Fruit fly (Drosophila melanogaster) whole organism, larva: ENCODE data around the gene Oatp74D.
A peak's percentile ranks its signal among the peaks of the same experiment; 100 is the strongest.

Source experiments
- noc ChIP-seq: fragments of 200-800 bp; sonication (Bioruptor generic); optimal IDR thresholded peaks from 3 replicates; lab custom pipeline; 2019; ENCODE audit warnings: missing biosample characterization, mild to moderate bottlenecking, missing genetic modification characterization, moderate library complexity

Oatp74D gene

DNA sequence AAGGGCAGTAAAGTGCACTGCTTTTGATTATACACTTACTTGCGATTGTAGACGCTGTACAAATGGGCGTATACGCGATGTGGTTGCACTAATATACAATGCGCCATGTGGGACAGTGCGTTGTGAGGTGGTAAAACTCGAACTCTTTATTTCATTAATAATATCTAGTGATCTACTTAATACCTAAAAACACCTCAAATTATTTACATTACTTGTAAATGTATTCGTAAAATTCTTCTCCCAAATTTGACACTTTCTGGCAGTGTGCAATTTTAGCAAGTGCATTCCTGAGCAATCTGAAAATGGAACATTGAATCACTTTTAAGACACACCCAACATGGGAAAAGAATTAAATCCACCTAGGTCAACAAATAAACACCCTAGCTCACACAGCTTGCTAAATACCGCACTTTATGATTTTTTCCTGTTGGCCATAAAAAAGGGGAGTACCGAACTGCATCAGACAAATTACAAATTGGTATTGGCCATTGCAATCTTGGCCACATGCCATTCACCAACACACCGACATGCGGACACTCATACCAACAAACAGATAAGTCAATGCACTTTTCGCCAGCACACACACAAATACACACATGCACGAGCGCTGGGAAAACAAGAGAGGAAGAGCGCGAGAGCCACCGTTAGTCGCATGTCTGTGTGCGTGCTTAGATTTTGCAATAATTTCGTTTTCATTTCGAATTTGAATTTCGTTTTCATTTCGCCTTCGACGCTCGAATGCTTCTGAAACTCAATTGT, 12.2 kb downstream of the Oatp74D start:
- TF ChIP-seq noc (tag; lab: Kevin White, UChicago): no peak

DNA sequence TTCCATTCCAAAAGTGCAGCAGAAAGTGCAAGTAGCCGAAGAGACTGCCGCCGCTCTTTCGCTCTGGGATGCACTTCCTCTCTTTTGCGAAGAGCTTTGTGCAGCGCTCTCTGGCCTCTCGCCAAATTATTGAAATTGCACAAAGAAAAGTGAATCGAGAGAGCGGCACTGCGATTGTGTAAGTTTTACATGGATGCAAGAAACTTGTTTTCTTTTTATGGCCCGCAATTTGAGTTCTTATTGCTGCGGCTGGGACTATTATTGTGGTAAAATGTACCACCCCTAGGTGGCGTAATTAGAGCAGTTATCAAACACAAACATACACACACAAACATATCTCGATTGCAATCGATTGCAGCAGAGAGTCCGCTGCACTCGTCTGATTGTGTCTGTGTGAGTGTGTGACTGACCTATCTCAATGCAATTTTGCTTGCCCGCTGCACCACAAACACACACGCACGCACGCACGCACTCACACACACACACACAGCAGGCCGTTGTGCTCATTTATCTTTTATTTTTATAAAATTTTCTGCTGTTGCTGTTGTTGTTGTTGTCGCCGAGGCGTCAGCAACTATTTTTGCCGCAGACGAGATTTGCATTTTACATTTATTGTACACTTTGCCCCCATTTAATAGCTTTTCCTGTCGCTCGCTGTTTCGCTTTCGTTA, 13.5 kb downstream of the Oatp74D start:
- no peak for TF ChIP-seq noc (tag; lab: Kevin White, UChicago)

DNA sequence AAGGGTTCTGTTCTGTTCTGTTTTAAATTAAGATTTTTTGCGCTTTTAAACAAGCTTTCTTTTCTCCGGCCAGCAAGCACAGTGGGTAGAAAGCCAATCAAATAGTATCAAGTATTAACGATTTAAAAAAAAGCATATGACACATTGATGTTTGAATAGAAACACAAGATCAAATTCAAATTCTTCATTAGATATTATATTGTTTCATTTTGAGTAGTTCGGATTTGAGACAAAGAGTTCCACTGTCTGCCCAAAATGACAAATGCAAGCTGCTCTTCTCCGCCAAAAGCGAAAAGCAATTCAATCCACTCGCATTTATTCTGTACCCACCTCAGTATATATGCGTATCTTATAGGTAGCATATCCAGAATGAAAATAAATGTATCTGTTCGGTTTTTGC, 15.3 kb downstream of the Oatp74D start:
- no peak for TF ChIP-seq noc (tag; lab: Kevin White, UChicago)

DNA sequence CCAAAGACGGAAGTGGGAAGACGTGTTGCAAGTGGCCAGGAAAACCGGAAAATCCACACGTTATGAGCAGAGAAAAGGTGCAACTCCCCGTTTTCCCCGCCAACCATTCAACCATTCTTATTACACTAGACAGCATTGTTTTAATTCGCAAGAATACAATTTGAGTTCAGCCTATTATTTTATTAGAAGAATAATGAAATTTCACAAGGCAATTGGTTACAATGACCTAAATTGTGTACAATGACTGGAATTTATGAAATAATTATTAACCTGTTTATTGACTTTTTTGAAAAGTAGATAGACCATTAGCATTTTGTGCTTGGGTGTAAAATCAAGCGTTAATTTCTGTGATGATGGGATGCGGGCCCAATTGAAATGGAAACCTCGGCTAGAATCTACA, 17.6 kb downstream of the Oatp74D start:
- TF ChIP-seq noc (tag; lab: Kevin White, UChicago): no peak

DNA sequence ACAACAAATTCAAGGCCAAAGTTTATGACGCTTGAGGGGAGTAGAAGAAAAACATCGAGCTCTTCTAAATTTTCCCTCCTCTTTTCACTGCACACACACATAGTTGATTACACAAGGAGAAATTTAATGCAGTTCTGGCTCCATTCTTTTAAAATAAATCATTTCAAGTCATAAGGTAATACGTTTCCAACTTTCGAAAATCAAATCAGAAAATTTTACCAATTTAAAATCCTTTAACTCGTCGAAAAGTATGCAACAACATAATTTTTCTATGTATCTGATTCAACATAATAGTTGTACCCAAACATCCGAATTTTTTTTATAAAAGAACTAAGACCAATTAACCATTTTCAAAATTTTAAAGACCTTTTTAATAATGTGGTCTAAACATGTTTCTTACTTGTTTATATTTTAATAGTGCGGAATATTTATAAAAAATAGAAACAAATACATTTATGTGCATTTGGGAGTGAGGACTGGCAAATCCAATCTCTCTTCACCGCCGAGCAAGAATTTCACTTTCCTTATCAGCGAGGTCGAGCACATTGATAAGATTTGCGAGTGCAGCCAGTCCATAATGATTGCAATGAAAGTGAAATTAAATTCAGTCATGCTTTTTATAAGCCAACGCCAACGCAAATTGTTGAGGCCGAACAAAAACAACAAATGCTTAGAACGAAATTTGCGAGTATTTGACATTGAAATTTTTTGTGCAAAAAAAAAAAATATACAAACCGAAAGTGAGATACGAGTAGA, 19.3 kb downstream of the Oatp74D start:
- peak; percentile 1 for TF ChIP-seq noc (tag; lab: Kevin White, UChicago)

DNA sequence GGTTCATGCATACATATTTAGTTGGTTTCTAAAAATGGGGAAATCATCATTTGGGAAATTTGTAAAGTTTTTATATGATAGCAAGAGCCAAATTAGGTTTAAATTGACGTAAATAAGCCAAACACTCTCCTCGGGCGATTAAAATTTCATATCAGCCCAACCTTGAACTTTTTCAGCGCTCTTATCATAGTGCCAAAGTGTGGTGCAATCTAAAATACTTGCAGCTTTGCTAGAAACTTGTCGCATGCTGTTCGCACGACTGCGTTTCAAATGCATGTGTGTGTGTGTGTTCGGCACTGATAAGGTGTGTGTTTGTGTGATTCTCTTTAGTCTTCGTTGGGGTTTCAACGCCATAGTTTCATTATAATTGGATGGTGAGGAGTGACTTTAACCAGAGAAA, 19.9 kb downstream of the Oatp74D start:
- TF ChIP-seq noc (tag; lab: Kevin White, UChicago): no peak

DNA sequence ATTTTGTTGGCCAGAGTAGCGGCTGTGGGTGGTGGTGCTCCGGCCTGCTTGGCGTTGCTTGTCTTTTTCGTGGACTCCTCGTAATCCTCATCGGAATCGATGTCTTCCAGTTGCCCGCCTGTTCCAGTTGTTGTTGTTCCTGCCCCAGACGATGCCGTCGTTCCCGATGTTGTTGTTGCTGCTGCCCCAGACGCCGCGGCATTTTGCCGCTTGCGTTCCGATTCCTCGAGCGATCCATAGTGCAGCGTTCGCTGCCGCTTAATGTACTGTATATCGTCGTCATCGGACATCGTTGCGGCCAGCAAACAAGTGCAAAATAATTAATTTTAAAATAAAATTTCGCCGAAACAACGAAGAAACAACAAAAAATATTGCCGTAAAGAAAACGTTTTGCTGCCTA, 26.6 kb downstream of the Oatp74D start:
- no peak for TF ChIP-seq noc (tag; lab: Kevin White, UChicago)

DNA sequence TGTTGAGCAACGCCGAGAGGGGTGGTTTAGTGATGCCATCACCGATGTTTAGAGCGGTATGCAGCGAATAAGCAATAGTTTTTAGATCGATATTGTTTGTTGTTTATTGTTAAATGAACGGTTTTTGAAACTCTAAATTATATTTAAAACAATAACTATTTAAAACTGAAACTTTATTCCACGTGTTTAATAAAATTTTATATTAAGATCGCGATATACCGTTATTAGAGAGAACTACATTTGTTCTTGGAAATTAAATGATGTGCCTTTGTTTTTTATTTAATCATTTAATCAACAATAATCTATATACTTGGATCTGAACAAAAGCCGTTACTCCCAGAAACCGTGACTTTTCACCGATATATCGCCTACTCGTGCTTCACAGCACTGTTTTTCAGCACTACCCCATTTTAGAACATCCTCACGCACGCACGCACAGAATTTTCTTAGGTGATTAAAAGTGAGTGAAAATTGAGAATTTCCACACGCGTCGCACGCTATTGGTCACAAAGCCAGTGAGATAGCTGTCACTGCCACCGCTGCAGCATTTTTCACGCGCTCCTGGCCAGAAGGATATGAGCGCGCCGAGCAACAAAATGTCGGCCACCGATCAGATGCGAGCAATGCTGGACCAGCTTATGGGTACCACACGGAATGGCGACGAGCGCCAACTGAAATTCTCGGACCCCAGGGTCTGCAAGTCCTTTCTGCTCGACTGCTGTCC, 27.1 kb downstream of the Oatp74D start, which contains the start of the genes U4-U6-60K and CG7564:
U4-U6-60K (minus strand) TSS at position 20 of the 724 bp plus-strand sequence.
CG7564 (plus strand) TSS at position 406 of the 724 bp plus-strand sequence.
- TF ChIP-seq noc (tag; lab: Kevin White, UChicago): peak; percentile 55

DNA sequence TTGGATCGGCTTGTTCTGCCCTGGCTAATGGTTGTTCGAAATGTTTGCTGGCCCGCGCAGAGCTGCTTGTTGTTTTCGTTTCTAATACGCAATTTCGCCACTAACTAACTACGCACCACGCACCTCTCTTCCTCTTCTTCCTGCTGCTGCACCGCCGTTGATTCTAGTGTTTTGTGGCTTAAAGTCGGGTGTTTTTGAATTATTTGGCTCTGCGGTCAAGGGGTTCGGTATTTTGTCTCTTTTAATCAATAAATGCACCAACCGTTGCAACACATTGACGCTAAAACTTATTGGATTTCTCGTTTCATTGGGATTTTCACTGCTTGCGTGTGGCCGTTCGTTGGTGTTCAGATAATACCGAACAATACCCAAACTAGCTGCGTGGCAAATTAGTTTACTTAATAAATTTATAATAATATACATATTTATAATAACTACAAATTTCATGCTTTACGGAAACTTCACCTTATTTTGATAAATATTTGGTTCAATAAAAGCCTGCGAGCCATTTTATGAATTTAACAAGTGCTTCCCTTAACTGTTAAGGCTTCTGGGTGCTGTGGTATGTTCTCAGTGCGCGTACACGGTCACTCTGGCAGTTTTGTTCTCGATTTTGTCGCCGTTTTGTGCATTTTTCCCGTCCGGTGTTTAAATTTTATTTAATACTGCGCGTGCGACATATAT, 42.7 kb downstream of the Oatp74D start, which contains the start of the genes Edc3 and Nedd4:
Edc3 (minus strand) TSS at position 351 of the 684 bp plus-strand sequence.
Nedd4 (plus strand) TSS at position 571 of the 684 bp plus-strand sequence.
- TF ChIP-seq noc (tag; lab: Kevin White, UChicago): peak; percentile 11

DNA sequence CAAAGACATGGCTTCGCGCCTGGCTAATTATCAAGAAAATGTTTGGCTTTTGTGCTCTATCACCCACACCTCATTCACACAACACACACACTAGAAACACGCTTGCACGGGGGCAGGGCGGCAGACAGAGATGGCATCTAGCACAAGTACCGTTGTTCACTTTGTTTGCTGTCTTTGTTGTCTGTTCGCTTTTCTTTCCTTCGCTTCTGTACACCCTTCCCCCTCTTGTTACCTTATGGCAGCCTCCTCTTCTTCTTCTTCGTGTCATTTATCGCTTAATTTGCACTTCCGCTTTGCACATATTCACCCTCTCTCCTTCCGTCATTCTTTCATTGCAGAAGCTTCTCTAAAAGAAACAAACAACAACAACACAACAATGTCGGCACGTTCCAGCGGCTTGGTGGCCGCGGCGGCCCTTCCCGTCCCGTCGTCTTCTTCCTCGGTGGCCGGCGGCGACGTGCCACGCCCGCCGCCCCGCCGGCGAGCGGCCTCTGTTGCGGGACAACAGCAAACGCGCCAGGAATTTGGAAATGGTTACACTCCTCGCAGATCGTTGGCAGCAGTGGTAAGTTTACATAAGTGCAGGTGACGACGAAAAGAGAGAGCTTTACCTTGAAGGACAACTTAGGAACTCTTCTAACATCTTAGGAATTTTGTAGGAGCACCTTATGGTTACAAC, 43.7 kb downstream of the Oatp74D start:
- no peak for TF ChIP-seq noc (tag; lab: Kevin White, UChicago)

DNA sequence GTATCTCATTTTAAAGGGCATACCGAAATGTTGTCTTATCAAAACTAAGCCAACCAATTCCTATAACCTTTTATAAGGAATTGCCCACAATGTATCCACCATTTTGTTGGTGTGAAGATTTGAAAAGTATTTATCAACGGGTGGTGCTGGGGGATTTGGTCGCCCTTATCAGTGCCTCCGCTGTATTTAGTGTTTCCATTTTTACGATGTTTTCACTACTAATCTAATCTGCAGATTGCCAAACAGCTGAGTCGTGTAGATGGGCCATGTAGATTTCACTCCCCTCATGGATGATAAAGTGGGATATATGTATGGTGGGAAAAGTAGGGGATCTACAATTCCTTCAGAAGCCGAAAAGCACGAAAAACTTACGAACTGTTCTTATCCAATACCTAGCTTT, 44.5 kb downstream of the Oatp74D start:
- TF ChIP-seq noc (tag; lab: Kevin White, UChicago): peak; percentile 7

DNA sequence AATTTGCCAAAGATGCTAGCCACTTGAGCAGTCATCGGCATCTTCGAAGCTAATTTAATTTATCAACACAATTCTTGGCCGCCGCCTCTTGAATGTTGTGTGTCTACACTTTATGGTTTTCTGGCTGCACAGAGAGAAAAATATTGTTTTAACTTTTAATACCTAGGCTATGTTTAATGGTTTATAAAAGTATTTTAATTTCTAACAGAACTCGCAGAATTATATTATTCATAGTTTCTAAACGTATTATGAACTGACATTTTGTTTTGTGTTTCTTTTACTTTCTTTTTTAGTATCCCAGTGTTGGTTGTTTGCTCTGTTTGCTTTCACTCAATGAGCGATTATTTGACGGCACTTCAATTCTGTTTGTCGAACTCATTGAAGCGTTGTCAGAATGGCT, 45.3 kb downstream of the Oatp74D start:
- TF ChIP-seq noc (tag; lab: Kevin White, UChicago): no peak

DNA sequence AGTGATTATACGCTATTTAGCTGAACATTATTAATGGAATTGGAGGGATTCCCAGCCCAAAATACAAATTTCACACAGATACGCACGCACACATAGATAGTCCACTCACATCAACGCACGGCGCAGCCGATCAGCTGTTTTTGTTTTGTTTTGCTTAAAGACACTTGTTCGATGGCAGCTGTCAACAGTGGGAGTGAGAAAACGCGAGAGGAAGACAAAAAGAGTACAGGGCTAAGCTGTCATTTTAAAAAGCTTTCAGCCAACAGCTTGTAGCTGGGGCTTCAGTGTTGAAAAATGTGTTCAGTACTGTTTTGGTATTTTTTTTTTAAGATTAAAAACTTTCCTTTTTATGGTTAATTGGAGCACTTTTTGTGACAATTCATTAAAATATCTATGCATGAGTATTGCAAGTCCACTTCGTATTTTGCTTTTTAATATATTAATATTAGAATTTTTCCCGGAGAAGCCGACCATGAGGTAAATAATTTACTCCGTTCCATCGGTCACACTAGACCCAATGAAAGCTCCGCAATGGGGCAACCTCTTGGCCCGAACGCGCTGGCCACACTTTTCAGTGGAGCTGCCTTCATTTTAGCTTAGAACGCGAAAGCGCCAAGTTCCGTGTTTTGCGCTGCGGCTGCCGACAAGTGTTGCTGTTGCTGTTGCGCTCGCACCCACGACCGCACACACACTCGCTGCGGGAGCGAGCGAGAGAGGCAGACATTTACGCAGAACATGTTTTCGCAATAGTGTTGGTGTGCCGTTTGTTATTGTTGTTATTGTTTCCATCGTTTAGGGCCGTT, 46.2 kb downstream of the Oatp74D start:
- peak; percentile 51 for TF ChIP-seq noc (tag; lab: Kevin White, UChicago)
